Worm (Caenorhabditis elegans): ENCODE results near the gene F54F7.8.

F54F7.8 gene

DNA sequence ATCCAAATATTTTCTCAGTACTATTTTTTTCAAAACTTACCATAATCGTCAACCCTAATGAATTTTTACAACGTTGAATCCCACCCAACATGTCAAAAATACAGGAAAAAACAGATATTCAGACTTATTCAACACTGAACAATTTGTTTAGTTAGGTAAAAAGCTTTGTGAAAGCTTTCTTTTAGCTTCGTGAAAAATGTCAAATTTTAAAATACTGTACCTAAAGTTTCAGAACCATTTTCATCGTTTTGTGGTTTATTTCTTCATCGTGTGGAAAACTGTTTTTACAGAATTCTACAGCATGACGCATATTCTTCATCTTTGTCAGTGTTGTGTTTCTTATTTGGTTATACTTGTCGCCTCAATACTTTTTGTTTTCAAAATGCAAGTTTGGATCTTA is 4.2 kb downstream of the F54F7.8 start, which contains the start of gene F54F7.14:
Gene F54F7.14 (plus strand): TSS at position 301 of the 400 bp plus-strand sequence.
- no peak for TF ChIP-seq flt-1 (GFP tag; IDR thresholded peaks at IDR 0.05)
- no peak for TF ChIP-seq klf-2 (GFP tag; conservative IDR thresholded peaks at IDR 0.05)

DNA sequence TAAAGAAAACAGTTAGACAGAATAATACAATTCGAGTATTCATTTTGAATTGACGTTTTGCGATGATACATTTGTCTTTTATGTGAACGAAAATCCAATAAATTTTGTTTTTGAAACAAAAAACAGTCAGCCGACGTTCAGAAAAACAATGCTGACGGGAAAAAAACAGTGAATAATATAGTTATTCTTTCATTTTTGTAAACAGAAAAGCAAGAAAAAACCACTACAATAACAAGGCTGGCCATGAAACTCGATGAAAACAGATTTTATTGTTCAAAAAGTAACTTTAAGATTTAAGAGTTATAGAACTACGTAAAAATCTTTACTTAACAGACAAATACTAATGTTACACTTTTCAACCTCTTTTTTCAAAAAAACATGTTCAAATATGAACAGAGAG is 4.7 kb downstream of the F54F7.8 start, which contains the start of gene F54F7.3:
Gene F54F7.3 (minus strand): TSS at position 101 of the 400 bp plus-strand sequence.
- TF ChIP-seq cog-1 (tag; optimal IDR thresholded peaks at IDR 0.05): no peak
- no peak for TF ChIP-seq flt-1 (GFP tag; IDR thresholded peaks at IDR 0.05)
- no peak for TF ChIP-seq klf-2 (GFP tag; conservative IDR thresholded peaks at IDR 0.05)
- no peak for TF ChIP-seq ztf-29 (GFP tag; IDR thresholded peaks at IDR 0.05)
- TF ChIP-seq T22C8.4 (GFP tag; IDR thresholded peaks at IDR 0.05): no peak
- no peak for TF ChIP-seq ztf-23 (GFP tag; IDR thresholded peaks at IDR 0.05)

DNA sequence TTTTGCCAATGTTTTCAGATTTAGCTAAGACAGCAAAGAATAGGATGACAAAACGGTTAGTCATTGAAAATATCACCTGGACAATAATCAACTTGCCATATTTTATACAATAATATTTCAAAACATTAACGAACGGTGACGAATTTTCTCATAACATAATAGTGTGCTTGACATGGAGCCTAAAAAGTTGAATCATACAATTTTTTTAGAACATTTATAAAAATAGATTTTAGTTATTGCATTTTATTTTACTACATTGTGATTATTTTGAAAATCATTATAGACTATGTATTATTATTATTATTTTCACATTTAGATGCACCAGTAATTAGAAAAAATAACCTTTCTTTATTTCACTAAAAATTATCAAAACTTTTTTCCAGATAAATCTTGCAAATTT is 6.2 kb downstream of the F54F7.8 start, which contains the start of gene F54F7.9:
Gene F54F7.9 (minus strand): TSS at position 101 of the 400 bp plus-strand sequence.
- TF ChIP-seq med-1 (GFP tag; optimal IDR thresholded peaks at IDR 0.05; ENCODE audit: insufficient read depth) (no peak), T22C8.4 (GFP tag; IDR thresholded peaks at IDR 0.05) (no peak), klf-2 (GFP tag; conservative IDR thresholded peaks at IDR 0.05) (no peak), ref-1 (GFP tag; conservative IDR thresholded peaks at IDR 0.05) (no peak), flt-1 (GFP tag; IDR thresholded peaks at IDR 0.05) (no peak), tab-1 (GFP tag; IDR thresholded peaks at IDR 0.05) (no peak)

DNA sequence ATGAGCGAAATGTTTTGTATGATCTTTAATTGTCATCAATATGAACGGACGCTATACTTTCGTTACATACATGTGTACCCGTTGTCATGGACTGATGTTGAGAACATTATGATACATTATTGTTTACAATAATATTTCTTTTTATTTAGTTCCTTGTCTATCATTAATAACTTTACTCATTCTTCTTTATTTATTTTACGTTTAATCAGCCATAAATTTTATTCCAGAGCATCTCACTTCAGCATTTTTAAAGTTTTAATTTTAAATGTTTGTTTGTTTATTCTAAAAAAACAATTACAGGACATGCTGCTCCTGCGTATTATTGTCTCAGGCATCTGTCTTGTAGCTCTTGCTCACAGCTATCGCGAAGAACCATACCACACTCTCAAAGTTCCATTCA is 11.4 kb downstream of the F54F7.8 start, which contains the start of gene F54F7.2:
Gene F54F7.2 (plus strand): TSS at position 301 of the 400 bp plus-strand sequence.
- TF ChIP-seq T22C8.4 (GFP tag; IDR thresholded peaks at IDR 0.05) (no peak), flt-1 (GFP tag; IDR thresholded peaks at IDR 0.05) (no peak), ztf-29 (GFP tag; IDR thresholded peaks at IDR 0.05) (no peak), klf-2 (GFP tag; conservative IDR thresholded peaks at IDR 0.05) (no peak), ztf-23 (GFP tag; IDR thresholded peaks at IDR 0.05) (no peak), tab-1 (GFP tag; IDR thresholded peaks at IDR 0.05) (no peak), med-1 (GFP tag; optimal IDR thresholded peaks at IDR 0.05; ENCODE audit: insufficient read depth) (no peak), ref-1 (GFP tag; conservative IDR thresholded peaks at IDR 0.05) (no peak), cog-1 (tag; optimal IDR thresholded peaks at IDR 0.05) (no peak)

DNA sequence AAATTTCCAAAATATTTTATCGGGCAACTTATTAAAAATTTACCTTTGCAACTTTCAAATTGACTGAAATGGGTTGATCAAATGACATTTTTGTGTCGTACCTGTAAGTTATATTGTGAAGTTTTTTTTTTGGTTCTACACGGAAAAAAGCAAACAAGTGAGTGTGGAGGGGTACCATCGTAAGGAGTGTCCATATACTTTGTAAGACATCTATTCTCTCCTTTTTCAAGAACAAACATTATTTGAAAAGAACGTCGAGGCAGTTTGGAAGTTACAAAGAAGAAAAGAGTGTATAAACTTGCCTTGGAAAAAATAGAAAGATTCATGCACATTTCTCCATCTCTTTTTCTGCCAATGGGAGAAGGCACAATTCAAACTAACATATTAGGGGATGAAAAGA is 17.4 kb downstream of the F54F7.8 start, which contains the start of gene taf-7.1:
Gene taf-7.1 (minus strand): TSS at position 101 of the 400 bp plus-strand sequence.
- TF ChIP-seq T22C8.4 (GFP tag; IDR thresholded peaks at IDR 0.05) (no peak), flt-1 (GFP tag; IDR thresholded peaks at IDR 0.05) (no peak), ztf-29 (GFP tag; IDR thresholded peaks at IDR 0.05) (no peak), klf-2 (GFP tag; conservative IDR thresholded peaks at IDR 0.05) (no peak), tab-1 (GFP tag; IDR thresholded peaks at IDR 0.05) (no peak)

DNA sequence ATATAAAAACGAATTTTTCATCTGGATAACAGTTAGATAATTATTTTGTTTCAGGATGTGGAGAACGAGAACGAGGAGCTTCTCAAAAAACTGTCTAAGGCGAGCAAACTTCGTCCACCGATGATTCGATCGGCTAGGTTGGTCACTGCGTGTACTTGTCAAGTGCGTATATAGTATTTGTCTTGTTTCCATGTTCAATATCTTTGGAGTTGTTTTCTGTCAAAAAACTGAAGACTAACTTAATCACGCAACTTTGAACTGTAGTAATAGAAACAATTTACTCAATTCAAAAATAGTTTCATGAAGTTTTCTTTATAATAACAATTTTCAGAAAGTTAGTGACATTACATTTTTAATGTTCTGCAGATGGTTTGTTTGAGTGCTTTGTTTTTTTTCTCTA is 26.1 kb downstream of the F54F7.8 start:
- no peak for TF ChIP-seq tab-1 (GFP tag; IDR thresholded peaks at IDR 0.05)
- TF ChIP-seq ztf-29 (GFP tag; IDR thresholded peaks at IDR 0.05): no peak
- no peak for TF ChIP-seq flt-1 (GFP tag; IDR thresholded peaks at IDR 0.05)
- TF ChIP-seq cog-1 (tag; optimal IDR thresholded peaks at IDR 0.05): no peak
- no peak for TF ChIP-seq T22C8.4 (GFP tag; IDR thresholded peaks at IDR 0.05)
- no peak for TF ChIP-seq ztf-23 (GFP tag; IDR thresholded peaks at IDR 0.05)
- no peak for TF ChIP-seq med-1 (GFP tag; optimal IDR thresholded peaks at IDR 0.05; ENCODE audit: insufficient read depth)
- no peak for TF ChIP-seq klf-2 (GFP tag; conservative IDR thresholded peaks at IDR 0.05)
- TF ChIP-seq ref-1 (GFP tag; conservative IDR thresholded peaks at IDR 0.05): no peak

DNA sequence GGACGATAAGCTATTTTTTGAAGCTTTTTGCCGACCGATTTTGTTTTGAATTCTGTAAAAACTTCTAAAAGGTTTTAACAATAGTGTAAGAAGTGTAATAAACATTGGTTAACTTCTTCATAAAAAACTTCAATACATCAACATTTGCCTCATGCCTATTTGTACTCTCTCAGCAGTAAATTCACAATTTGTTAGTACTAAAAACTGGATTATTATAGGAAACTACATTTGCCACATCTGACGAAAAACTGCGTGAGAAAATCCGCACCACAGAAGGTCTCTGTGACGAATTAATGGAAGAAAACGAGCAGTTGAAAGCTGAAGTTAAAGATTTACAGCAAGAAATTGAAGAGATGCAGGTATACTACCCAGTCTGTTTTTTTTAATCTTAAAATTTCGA is 27.3 kb downstream of the F54F7.8 start:
- TF ChIP-seq ref-1 (GFP tag; conservative IDR thresholded peaks at IDR 0.05) (no peak), cog-1 (tag; optimal IDR thresholded peaks at IDR 0.05) (no peak), med-1 (GFP tag; optimal IDR thresholded peaks at IDR 0.05; ENCODE audit: insufficient read depth) (no peak), klf-2 (GFP tag; conservative IDR thresholded peaks at IDR 0.05) (no peak), ztf-29 (GFP tag; IDR thresholded peaks at IDR 0.05) (no peak), flt-1 (GFP tag; IDR thresholded peaks at IDR 0.05) (no peak), T22C8.4 (GFP tag; IDR thresholded peaks at IDR 0.05) (no peak), tab-1 (GFP tag; IDR thresholded peaks at IDR 0.05) (no peak), ztf-23 (GFP tag; IDR thresholded peaks at IDR 0.05) (no peak)

DNA sequence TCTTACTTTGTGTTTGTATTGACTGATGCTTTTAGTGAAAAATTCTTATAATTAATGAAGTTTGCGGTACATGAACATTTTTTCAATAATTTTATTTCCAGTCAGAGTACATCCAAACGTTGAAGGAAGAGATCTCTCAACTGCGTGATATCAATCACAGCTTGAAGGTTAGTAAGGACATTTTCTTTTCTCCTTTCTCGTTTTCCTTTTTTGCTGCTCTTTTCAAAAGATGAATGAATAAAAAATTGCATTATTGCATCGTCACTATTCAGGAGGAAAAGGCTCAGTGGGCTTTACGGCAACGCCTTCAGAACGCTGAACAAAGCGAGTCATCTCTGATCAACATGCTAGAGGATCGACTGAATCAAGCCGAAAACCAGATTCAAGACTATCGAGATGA is 27.9 kb downstream of the F54F7.8 start:
- no peak for TF ChIP-seq ztf-23 (GFP tag; IDR thresholded peaks at IDR 0.05)
- TF ChIP-seq klf-2 (GFP tag; conservative IDR thresholded peaks at IDR 0.05): no peak
- TF ChIP-seq ztf-29 (GFP tag; IDR thresholded peaks at IDR 0.05): no peak
- no peak for TF ChIP-seq flt-1 (GFP tag; IDR thresholded peaks at IDR 0.05)
- no peak for TF ChIP-seq T22C8.4 (GFP tag; IDR thresholded peaks at IDR 0.05)
- no peak for TF ChIP-seq cog-1 (tag; optimal IDR thresholded peaks at IDR 0.05)
- TF ChIP-seq med-1 (GFP tag; optimal IDR thresholded peaks at IDR 0.05; ENCODE audit: insufficient read depth): no peak
- no peak for TF ChIP-seq ref-1 (GFP tag; conservative IDR thresholded peaks at IDR 0.05)
- TF ChIP-seq tab-1 (GFP tag; IDR thresholded peaks at IDR 0.05): no peak

DNA sequence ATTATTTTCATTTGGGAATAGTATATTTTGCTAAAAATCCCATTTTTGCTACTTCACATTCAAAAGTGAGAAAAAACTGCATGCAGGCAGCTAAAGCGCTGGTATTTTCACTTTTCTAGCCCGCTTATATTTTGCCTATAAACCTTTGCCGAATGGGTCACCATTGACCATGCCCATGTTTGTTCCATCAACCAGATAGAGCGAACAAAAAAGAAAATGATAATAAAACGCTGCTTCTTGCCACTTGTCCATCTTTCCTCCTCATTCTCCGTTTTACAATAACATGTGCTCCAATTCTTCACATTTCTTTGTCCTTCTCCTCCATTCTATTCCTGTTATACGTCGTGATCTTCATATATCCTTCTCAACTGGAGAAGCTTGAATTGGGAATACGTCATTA is 31.1 kb downstream of the F54F7.8 start, which contains the start of gene tag-241:
Gene tag-241 (plus strand): TSS at position 301 of the 400 bp plus-strand sequence.
- TF ChIP-seq ztf-23 (GFP tag; IDR thresholded peaks at IDR 0.05) (no peak), klf-2 (GFP tag; conservative IDR thresholded peaks at IDR 0.05) (no peak), T22C8.4 (GFP tag; IDR thresholded peaks at IDR 0.05) (no peak), tab-1 (GFP tag; IDR thresholded peaks at IDR 0.05) (no peak), cog-1 (tag; optimal IDR thresholded peaks at IDR 0.05) (no peak), ztf-29 (GFP tag; IDR thresholded peaks at IDR 0.05) (no peak), flt-1 (GFP tag; IDR thresholded peaks at IDR 0.05) (no peak), med-1 (GFP tag; optimal IDR thresholded peaks at IDR 0.05; ENCODE audit: insufficient read depth) (no peak), ref-1 (GFP tag; conservative IDR thresholded peaks at IDR 0.05) (no peak)

DNA sequence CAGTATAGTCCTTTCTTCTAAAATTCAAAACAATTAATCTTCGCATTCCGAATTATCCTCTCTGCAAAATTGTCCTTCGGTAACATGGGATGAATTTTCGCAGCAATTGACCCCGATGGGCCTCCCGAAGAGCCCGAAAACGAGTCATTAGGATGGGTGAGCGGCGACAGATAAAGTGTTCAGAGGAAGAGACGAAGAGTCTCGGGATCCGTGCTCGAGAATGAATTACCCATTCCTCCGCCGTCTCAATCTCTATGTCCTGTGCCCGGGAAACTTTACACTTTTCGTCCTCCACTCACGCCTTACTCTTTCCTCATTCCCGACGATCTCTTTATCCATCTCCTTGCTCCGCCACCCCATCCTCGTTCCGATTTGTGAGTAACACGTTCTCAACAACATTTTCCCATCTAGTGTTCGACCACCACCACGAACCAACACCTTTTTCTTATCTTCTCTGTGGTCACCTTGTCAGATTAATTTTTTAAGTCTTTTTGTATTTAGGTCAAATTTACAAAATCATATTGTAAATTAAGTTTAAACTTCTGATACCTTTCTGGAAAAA is 33.6 kb downstream of the F54F7.8 start:
- TF ChIP-seq cog-1 (tag; optimal IDR thresholded peaks at IDR 0.05): no peak
- TF ChIP-seq ztf-29 (GFP tag; IDR thresholded peaks at IDR 0.05): no peak
- TF ChIP-seq med-1 (GFP tag; optimal IDR thresholded peaks at IDR 0.05; ENCODE audit: insufficient read depth): no peak
- TF ChIP-seq flt-1 (GFP tag; IDR thresholded peaks at IDR 0.05): no peak
- no peak for TF ChIP-seq tab-1 (GFP tag; IDR thresholded peaks at IDR 0.05)

Measured in whole organism, midembryonic.